Worm (Caenorhabditis elegans) whole organism, L3 larva: ENCODE measurements around the gene C26B9.5.
A peak's percentile ranks its signal among the peaks of the same experiment; 100 is the strongest.

Source experiments
- jun-1 ChIP-seq: fragments of 150-350 bp; optimal IDR thresholded peaks from 2 replicates; lab custom pipeline; 2014; ENCODE audit warnings: missing biosample characterization, missing genetic modification reagents, missing genetic modification characterization
- pha-4 ChIP-seq: fragments of 150-350 bp; optimal IDR thresholded peaks from 2 replicates; lab custom pipeline; 2014; ENCODE audit warnings: missing biosample characterization, missing genetic modification reagents, missing genetic modification characterization
- pqm-1 ChIP-seq: fragments of 150-350 bp; optimal IDR thresholded peaks from 2 replicates; lab custom pipeline; 2017; ENCODE audit warnings: missing biosample characterization, missing genetic modification characterization, inconsistent platforms
- ztf-4 ChIP-seq: fragments of 150-350 bp; optimal IDR thresholded peaks from 2 replicates; lab custom pipeline; 2014; ENCODE audit warnings: missing biosample characterization, missing genetic modification characterization

DNA sequence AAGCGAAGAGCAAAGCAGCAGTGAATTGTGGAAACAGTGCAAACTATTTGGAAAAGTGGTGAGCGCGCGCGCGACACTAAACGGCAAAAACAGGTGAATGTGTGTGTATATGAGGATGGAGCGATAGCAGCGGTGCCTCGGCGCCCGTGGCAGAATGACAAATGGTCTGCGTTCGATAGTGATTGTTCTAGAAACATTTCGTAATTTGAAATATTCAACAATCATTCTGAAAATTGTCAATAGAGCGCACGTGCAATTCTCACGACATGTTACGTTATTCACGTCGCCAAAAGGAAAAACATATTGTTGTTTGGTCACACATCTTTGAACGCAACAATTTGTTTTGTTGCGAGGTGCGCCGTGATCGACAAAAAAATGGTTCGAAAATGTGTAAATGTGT, 26.0 kb downstream of the C26B9.5 start:
- peak; percentile 40 for TF ChIP-seq jun-1 (tag; lab: Kevin White, UChicago)
- TF ChIP-seq pqm-1 (tag; lab: Kevin White, UChicago): no peak
- TF ChIP-seq ztf-4: no peak
- TF ChIP-seq pha-4 (tag; lab: Kevin White, UChicago): peak; percentile 76
